Worm (Caenorhabditis elegans): Measurements from ENCODE around the gene ZC513.2.

- TF ChIP-seq tbx-2 (tag; optimal IDR thresholded peaks at IDR 0.05), result peak; percentile 30
- no peak for TF ChIP-seq snpc-4 (tag; optimal IDR thresholded peaks at IDR 0.05)
- TF ChIP-seq unc-130 (tag; optimal IDR thresholded peaks at IDR 0.05), result peak; percentile 3
- no peak for TF ChIP-seq unc-62 (GFP tag; optimal IDR thresholded peaks at IDR 0.05)
- TF ChIP-seq xbp-1 (tag; optimal IDR thresholded peaks at IDR 0.05), result no peak
- TF ChIP-seq nhr-84 (tag; optimal IDR thresholded peaks at IDR 0.05), result no peak
- no peak for TF ChIP-seq sox-4 (tag; optimal IDR thresholded peaks at IDR 0.05)
- no peak for TF ChIP-seq dpl-1 (GFP tag; optimal IDR thresholded peaks at IDR 0.05)
- TF ChIP-seq jun-1 (tag; optimal IDR thresholded peaks at IDR 0.05), result no peak
Measured at ce11 chrV:8040247-8041084, 13.8 kb upstream of the ZC513.2 start.

Measured in whole organism, L1 larva.